Worm (Caenorhabditis elegans) whole organism, early embryonic: Measurements from ENCODE around the gene pad-2.
A peak's percentile ranks its signal among the peaks of the same experiment; 100 is the strongest.

ENCODE experiments used
- hmbx-1 ChIP-seq: sonication (generic microtip); optimal IDR thresholded peaks from 2 replicates; lab custom pipeline; 2016; ENCODE audit warnings: mild to moderate bottlenecking, missing genetic modification characterization, missing compliant biosample characterization
- scrt-1 ChIP-seq: fragments of 200-800 bp; sonication (Bioruptor generic); IDR thresholded peaks from 2 replicates; pipeline ENCODE4 v1.3.6; 2022; ENCODE audit warnings: missing genetic modification characterization, missing compliant biosample characterization

DNA sequence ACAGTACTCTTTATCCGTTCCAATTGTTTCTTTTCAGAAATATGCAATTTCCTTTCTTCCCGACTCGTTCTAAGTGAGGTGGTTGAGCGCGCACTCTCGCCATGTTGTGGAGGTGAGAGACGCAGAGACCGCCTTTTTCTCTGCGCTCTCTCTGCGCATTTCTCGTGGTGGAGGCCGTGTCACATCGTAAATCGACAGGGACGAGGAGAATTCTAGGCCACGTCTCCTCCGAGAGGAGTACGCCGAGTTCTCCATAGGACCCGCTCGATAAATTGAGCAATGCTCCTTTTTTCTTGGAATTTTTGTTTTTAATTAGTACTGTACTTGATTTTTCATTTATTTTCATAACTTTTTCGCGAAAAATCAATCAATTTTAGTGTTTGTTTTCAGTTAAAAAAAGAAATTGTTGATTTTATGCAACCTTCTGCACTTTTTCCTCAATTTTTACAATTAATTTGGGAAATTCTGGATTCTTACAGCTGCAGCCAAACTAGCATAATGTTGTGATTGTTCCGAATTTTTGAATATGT is 8.1 kb upstream of the pad-2 start, which contains the start of gene cnk-1:
- TF ChIP-seq scrt-1 (peak; percentile 63; the same call in 1 of the 2 replicates), hmbx-1 (tag; lab: Kevin White, UChicago) (no peak)
